Worm (Caenorhabditis elegans) whole organism, early embryonic: ENCODE results near the gene Y75B8A.63.

Source experiments
- B0310.2 ChIP-seq: sonication (generic microtip); optimal IDR thresholded peaks from 2 replicates; lab custom pipeline; 2016; ENCODE audit warnings: mild to moderate bottlenecking, missing genetic modification characterization, missing compliant biosample characterization
- F13C5.2 ChIP-seq: sonication (generic microtip); optimal IDR thresholded peaks from 2 replicates; lab custom pipeline; 2017; ENCODE audit warnings: mild to moderate bottlenecking, missing genetic modification characterization, inconsistent platforms, missing compliant biosample characterization
- aly-1 ChIP-seq: sonication (generic microtip); optimal IDR thresholded peaks from 2 replicates; lab custom pipeline; 2016; ENCODE audit warnings: missing genetic modification characterization, missing compliant biosample characterization
- ama-1 ChIP-seq: fragments of 150-350 bp; optimal IDR thresholded peaks from 2 replicates; lab custom pipeline; 2014
- ceh-13 ChIP-seq: fragments of 200-800 bp; sonication (Bioruptor generic); optimal IDR thresholded peaks from 2 replicates; lab custom pipeline; 2018; ENCODE audit warnings: mild to moderate bottlenecking, missing genetic modification characterization, missing compliant biosample characterization
- ceh-36 ChIP-seq: sonication (generic microtip); optimal IDR thresholded peaks from 2 replicates; lab custom pipeline; 2016; ENCODE audit warnings: missing genetic modification characterization, inconsistent platforms, missing compliant biosample characterization
- ets-7 ChIP-seq: sonication (generic microtip); optimal IDR thresholded peaks from 2 replicates; lab custom pipeline; 2016; ENCODE audit warnings: missing genotype, missing genetic modification characterization, missing compliant biosample characterization
- flt-1 ChIP-seq: fragments of 200-800 bp; sonication (Bioruptor generic); IDR thresholded peaks from 2 replicates; pipeline ENCODE4 v1.3.6; 2022; ENCODE audit warnings: missing genetic modification characterization, missing compliant biosample characterization
- hmbx-1 ChIP-seq: sonication (generic microtip); optimal IDR thresholded peaks from 2 replicates; lab custom pipeline; 2016; ENCODE audit warnings: mild to moderate bottlenecking, missing genetic modification characterization, missing compliant biosample characterization
- hmg-4 ChIP-seq: fragments of 200-800 bp; sonication (Bioruptor generic); optimal IDR thresholded peaks from 2 replicates; lab custom pipeline; 2018; ENCODE audit warnings: mild to moderate bottlenecking, missing genetic modification characterization, missing compliant biosample characterization
- hnd-1 ChIP-seq: sonication (generic microtip); optimal IDR thresholded peaks from 2 replicates; lab custom pipeline; 2016; ENCODE audit warnings: missing genetic modification characterization, missing compliant biosample characterization
- pes-1 ChIP-seq: fragments of 200-800 bp; sonication (Bioruptor generic); IDR thresholded peaks from 2 replicates; pipeline ENCODE4 v1.3.6; 2022; ENCODE audit warnings: missing genetic modification reagents, missing genetic modification characterization, missing compliant biosample characterization
- scrt-1 ChIP-seq: fragments of 200-800 bp; sonication (Bioruptor generic); IDR thresholded peaks from 2 replicates; pipeline ENCODE4 v1.3.6; 2022; ENCODE audit warnings: missing genetic modification characterization, missing compliant biosample characterization
- sea-1 ChIP-seq: fragments of 200-800 bp; sonication (Bioruptor generic); conservative IDR thresholded peaks from 2 replicates; pipeline ENCODE4 v1.3.6; 2022; ENCODE audit warnings: missing genetic modification characterization, missing compliant biosample characterization
- tbx-11 ChIP-seq: fragments of 200-800 bp; sonication (Bioruptor generic); IDR thresholded peaks from 2 replicates; pipeline ENCODE4 v1.3.6; 2022; ENCODE audit warnings: missing genetic modification characterization, missing compliant biosample characterization
- tbx-37 ChIP-seq: fragments of 200-800 bp; sonication (Bioruptor generic); conservative IDR thresholded peaks from 2 replicates; pipeline ENCODE4 v1.3.6; 2022; ENCODE audit warnings: missing genetic modification reagents, missing genetic modification characterization, missing compliant biosample characterization
- tra-4 ChIP-seq: sonication (generic microtip); optimal IDR thresholded peaks from 2 replicates; lab custom pipeline; 2017; ENCODE audit warnings: missing genetic modification characterization, missing compliant biosample characterization

Gene Y75B8A.63

ce11 chrIII:12373807-12374266 lies 46.1 kb downstream of the Y75B8A.63 start, which contains the start of gene glrx-5:
TSS of gene glrx-5 (minus strand) at chrIII:12373857.
- no peak for TF ChIP-seq flt-1 (GFP tag; lab: Robert Waterston, UW)
- TF ChIP-seq pes-1 = no peak
- TF ChIP-seq hmbx-1 (tag; lab: Kevin White, UChicago) = no peak

- no peak for TF ChIP-seq B0310.2 (tag; lab: Kevin White, UChicago)
- no peak for TF ChIP-seq hmg-4
- no peak for TF ChIP-seq flt-1 (GFP tag; lab: Robert Waterston, UW)
- no peak for TF ChIP-seq ama-1 (lab: Kevin White, UChicago)
- no peak for TF ChIP-seq ets-7
- TF ChIP-seq pes-1 = no peak
- TF ChIP-seq hnd-1 (tag; lab: Kevin White, UChicago) = no peak
- TF ChIP-seq ceh-13 (GFP tag; lab: Kevin White, UChicago) = no peak
- no peak for TF ChIP-seq F13C5.2 (tag; lab: Kevin White, UChicago)
- TF ChIP-seq hmbx-1 (tag; lab: Kevin White, UChicago) = no peak
- TF ChIP-seq tra-4 (tag; lab: Kevin White, UChicago) = no peak
- no peak for TF ChIP-seq scrt-1 (GFP tag; lab: Robert Waterston, UW)
- no peak for TF ChIP-seq ceh-36
- no peak for TF ChIP-seq tbx-11 (GFP tag; lab: Robert Waterston, UW)
- no peak for TF ChIP-seq sea-1
- TF ChIP-seq aly-1 (tag; lab: Kevin White, UChicago) = no peak
- no peak for TF ChIP-seq tbx-37
These were observed 47.9 kb downstream of the Y75B8A.63 start for ce11 chrIII:12375614-12376013.

- TF ChIP-seq ceh-13 (GFP tag; lab: Kevin White, UChicago) = no peak
- TF ChIP-seq hmbx-1 (tag; lab: Kevin White, UChicago) = no peak
- TF ChIP-seq sea-1 = no peak
- TF ChIP-seq ceh-36 = no peak
- no peak for TF ChIP-seq hnd-1 (tag; lab: Kevin White, UChicago)
- no peak for TF ChIP-seq ama-1 (lab: Kevin White, UChicago)
- TF ChIP-seq aly-1 (tag; lab: Kevin White, UChicago) = no peak
- no peak for TF ChIP-seq tbx-11 (GFP tag; lab: Robert Waterston, UW)
These were observed 49.5 kb downstream of the Y75B8A.63 start, which contains the start of gene pph-4.2 for ce11 chrIII:12377198-12377662. TSS of gene pph-4.2 (minus strand) at chrIII:12377248.
